Fruit fly (Drosophila melanogaster): ENCODE data around the gene GluRIIC.

DNA sequence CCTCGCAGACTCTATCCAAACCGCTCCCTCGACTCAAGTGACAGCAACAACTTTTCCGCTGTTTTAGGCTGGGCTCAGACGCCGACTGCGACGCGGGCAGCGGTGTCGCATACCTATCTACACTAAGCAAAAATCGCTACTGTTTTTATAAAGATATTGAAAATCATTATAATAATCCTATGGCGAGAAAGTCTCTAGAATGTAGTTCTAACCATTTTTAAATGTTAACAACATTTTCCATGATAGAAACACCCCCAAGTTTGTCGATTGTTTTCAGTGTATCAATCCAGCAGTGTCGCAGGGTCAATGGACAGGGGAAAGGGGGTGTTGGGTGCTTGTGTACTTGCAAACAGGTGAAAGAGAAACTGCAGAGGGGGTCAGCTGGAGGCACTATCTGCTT, 48.0 kb upstream of the GluRIIC start:
- TF ChIP-seq Bdp1 (GFP tag; optimal IDR thresholded peaks at IDR 0.05), result peak; percentile 86
- TF ChIP-seq CG4328 (GFP tag; optimal IDR thresholded peaks at IDR 0.05), result peak; percentile 87
- TF ChIP-seq crp (GFP tag; optimal IDR thresholded peaks at IDR 0.05), result peak in 1 of 2 experiments; percentile 66
- peak; percentile 97 for TF ChIP-seq ind (GFP tag; optimal IDR thresholded peaks at IDR 0.05)
- peak; percentile 88 for TF ChIP-seq CG7357 (GFP tag; IDR thresholded peaks at IDR 0.05)
- peak; percentile 96 for TF ChIP-seq CoRest (tag; optimal IDR thresholded peaks at IDR 0.05)
- peak; percentile 74 for TF ChIP-seq kni (GFP tag; optimal IDR thresholded peaks at IDR 0.05)
- peak; percentile 91 for TF ChIP-seq MBD-R2 (GFP tag; IDR thresholded peaks at IDR 0.05)
- peak; percentile 96 for TF ChIP-seq gro (GFP tag; optimal IDR thresholded peaks at IDR 0.05)
- TF ChIP-seq toy (GFP tag; IDR thresholded peaks at IDR 0.05), result peak; percentile 88
- TF ChIP-seq MTF-1 (GFP tag; optimal IDR thresholded peaks at IDR 0.05; ENCODE audit: borderline replicate concordance), result peak; percentile 93
- peak; percentile 63 for TF ChIP-seq Dip2 (GFP tag; IDR thresholded peaks at IDR 0.05)
- peak; percentile 99 for TF ChIP-seq sens (GFP tag)
